Worm (Caenorhabditis elegans): ENCODE data around the gene C10C6.3.
A peak's percentile ranks its signal among the peaks of the same experiment; 100 is the strongest.

Gene C10C6.3

ce11 chrIV:11480027-11480896 is 15.2 kb upstream of the C10C6.3 start, which contains the start of the genes mbf-1 and nse-4 (continued):
- no peak for TF ChIP-seq aly-2 (tag; optimal IDR thresholded peaks at IDR 0.05)
- TF ChIP-seq nhr-28 (tag; optimal IDR thresholded peaks at IDR 0.05), result peak; percentile 23
- TF ChIP-seq sdz-12 (GFP tag; optimal IDR thresholded peaks at IDR 0.05), result no peak
- TF ChIP-seq fos-1 (tag; optimal IDR thresholded peaks at IDR 0.05), result no peak
- TF ChIP-seq set-16 (GFP tag; IDR thresholded peaks at IDR 0.05), result no peak
- no peak for TF ChIP-seq zfp-3 (GFP tag; conservative IDR thresholded peaks at IDR 0.05)
- no peak for TF ChIP-seq ceh-28 (tag; optimal IDR thresholded peaks at IDR 0.05)
- no peak for TF ChIP-seq saeg-2 (GFP tag; IDR thresholded peaks at IDR 0.05)
- TF ChIP-seq dmd-9 (GFP tag; IDR thresholded peaks at IDR 0.05), result no peak
- TF ChIP-seq arid-1 (GFP tag; conservative IDR thresholded peaks at IDR 0.05), result no peak
- no peak for TF ChIP-seq D1046.2 (GFP tag; IDR thresholded peaks at IDR 0.05)
- peak; percentile 80 for TF ChIP-seq mep-1 (tag; optimal IDR thresholded peaks at IDR 0.05)
- TF ChIP-seq mxl-3 (GFP tag; optimal IDR thresholded peaks at IDR 0.05), result no peak
- 0 out of 2 replicates have a peak, but pooled peaks have one; percentile 10 for TF ChIP-seq ctbp-1 (GFP tag; IDR thresholded peaks at IDR 0.05)
- no peak for TF ChIP-seq F49E8.2 (tag; optimal IDR thresholded peaks at IDR 0.05; ENCODE audit: borderline replicate concordance)
- TF ChIP-seq zag-1 (tag; optimal IDR thresholded peaks at IDR 0.05), result no peak
- no peak for TF ChIP-seq T26A8.4 (GFP tag; IDR thresholded peaks at IDR 0.05)
- peak in 1 of 2 experiments; percentile 55 for TF ChIP-seq unc-62 (GFP tag; optimal IDR thresholded peaks at IDR 0.05 in 1 of 2)
- TF ChIP-seq unc-62 (tag; optimal IDR thresholded peaks at IDR 0.05), result no peak
- TF ChIP-seq daf-19 (GFP tag; conservative IDR thresholded peaks at IDR 0.05), result no peak
- no peak for TF ChIP-seq duxl-1 (tag; optimal IDR thresholded peaks at IDR 0.05; ENCODE audit: poor library complexity)
- no peak for TF ChIP-seq ztf-11 (tag; optimal IDR thresholded peaks at IDR 0.05)
- no peak for TF ChIP-seq F26F4.8 (GFP tag; conservative IDR thresholded peaks at IDR 0.05)
- TF ChIP-seq T20F7.1 (GFP tag; optimal IDR thresholded peaks at IDR 0.05), result peak; percentile 75
- TF ChIP-seq zip-11 (GFP tag; IDR thresholded peaks at IDR 0.05), result no peak
- peak; percentile 69 for TF ChIP-seq mes-2 (tag; optimal IDR thresholded peaks at IDR 0.05; ENCODE audit: poor library complexity, severe bottlenecking)
- no peak for TF ChIP-seq egl-43 (GFP tag; IDR thresholded peaks at IDR 0.05)
- TF ChIP-seq dve-1 (tag; optimal IDR thresholded peaks at IDR 0.05; ENCODE audit: insufficient read depth), result peak; percentile 70
- no peak for TF ChIP-seq madf-9 (GFP tag; conservative IDR thresholded peaks at IDR 0.05)
- peak; percentile 73 for TF ChIP-seq zip-2 (tag; optimal IDR thresholded peaks at IDR 0.05)
- TF ChIP-seq Y105C5A.15 (GFP tag; IDR thresholded peaks at IDR 0.05), result no peak
- TF ChIP-seq ceh-32 (tag; optimal IDR thresholded peaks at IDR 0.05; ENCODE audit: poor library complexity), result no peak
- TF ChIP-seq nhr-41 (GFP tag; IDR thresholded peaks at IDR 0.05), result no peak
- TF ChIP-seq mxl-2 (GFP tag; conservative IDR thresholded peaks at IDR 0.05), result no peak
- no peak for TF ChIP-seq nhr-237 (tag; optimal IDR thresholded peaks at IDR 0.05)
- no peak for TF ChIP-seq Y48G9A.11 (GFP tag; IDR thresholded peaks at IDR 0.05)
- no peak for TF ChIP-seq F44E2.7 (GFP tag; IDR thresholded peaks at IDR 0.05)
- TF ChIP-seq snpc-4 (tag; optimal IDR thresholded peaks at IDR 0.05), result no peak
- no peak for TF ChIP-seq ceh-82 (tag; optimal IDR thresholded peaks at IDR 0.05)
- TF ChIP-seq dmd-8 (GFP tag; IDR thresholded peaks at IDR 0.05), result no peak
- TF ChIP-seq hmg-1.1 (GFP tag; IDR thresholded peaks at IDR 0.05), result 0 out of 2 replicates have a peak, but pooled peaks have one; percentile 26
- TF ChIP-seq rbr-2 (tag; optimal IDR thresholded peaks at IDR 0.05), result peak; percentile 59
- peak; percentile 75 for TF ChIP-seq hlh-30 (tag; optimal IDR thresholded peaks at IDR 0.05; ENCODE audit: insufficient read depth)
- TF ChIP-seq php-3 (GFP tag; IDR thresholded peaks at IDR 0.05), result no peak
- TF ChIP-seq vab-7 (GFP tag; IDR thresholded peaks at IDR 0.05), result no peak
- no peak for TF ChIP-seq Y75B8A.6 (GFP tag; IDR thresholded peaks at IDR 0.05)
- TF ChIP-seq ZK546.5 (tag; optimal IDR thresholded peaks at IDR 0.05), result no peak
- peak in 1 of 2 experiments; percentile 68 for TF ChIP-seq daf-16 (GFP tag; optimal IDR thresholded peaks at IDR 0.05)
- TF ChIP-seq daf-16 (tag; optimal IDR thresholded peaks at IDR 0.05), result peak; percentile 23
- no peak for TF ChIP-seq lin-13 (GFP tag; optimal IDR thresholded peaks at IDR 0.05)

Data from whole organism, L4 larva.